Fruit fly (Drosophila melanogaster) whole organism, embryonic: ENCODE measurements around the gene CG1703.
A peak's percentile ranks its signal among the peaks of the same experiment; 100 is the strongest.

Source experiments
- Bgb ChIP-seq: fragments of 200-800 bp; sonication (Bioruptor generic); IDR thresholded peaks from 2 replicates; pipeline ENCODE4 v1.3.6; 2022; ENCODE audit warnings: missing biosample characterization, missing genetic modification characterization; ENCODE audit not compliant: partially characterized antibody
- Blimp-1 ChIP-seq: fragments of 200-800 bp; sonication (Bioruptor generic); optimal IDR thresholded peaks from 3 replicates; lab custom pipeline; 2018; ENCODE audit warnings: missing biosample characterization, missing genetic modification characterization, mild to moderate bottlenecking, moderate library complexity, missing genetic modification reagents
- CG10431 ChIP-seq: fragments of 200-800 bp; sonication (Bioruptor generic); optimal IDR thresholded peaks from 3 replicates; lab custom pipeline; 2018; ENCODE audit warnings: missing biosample characterization, mild to moderate bottlenecking, missing genetic modification characterization
- CG12071 ChIP-seq: fragments of 200-800 bp; sonication (Bioruptor generic); optimal IDR thresholded peaks from 3 replicates; lab custom pipeline; 2018; ENCODE audit warnings: missing biosample characterization, mild to moderate bottlenecking, missing genetic modification characterization
- CG14667 ChIP-seq: fragments of 200-800 bp; sonication (Bioruptor generic); IDR thresholded peaks from 2 replicates; pipeline ENCODE4 v1.3.6; 2022; ENCODE audit warnings: missing biosample characterization, missing genetic modification characterization
- CG14710 ChIP-seq: fragments of 200-800 bp; sonication (Bioruptor generic); optimal IDR thresholded peaks from 3 replicates; lab custom pipeline; 2019; ENCODE audit warnings: missing biosample characterization, mild to moderate bottlenecking, missing genetic modification characterization, moderate library complexity
- CG14860 ChIP-seq: fragments of 200-800 bp; sonication (Bioruptor generic); IDR thresholded peaks from 3 replicates; pipeline ENCODE4 v1.3.6; 2022; ENCODE audit warnings: missing biosample characterization, missing genetic modification characterization; ENCODE audit not compliant: partially characterized antibody
- CG15011 ChIP-seq: fragments of 200-800 bp; sonication (Bioruptor generic); optimal IDR thresholded peaks from 3 replicates; lab custom pipeline; 2018; ENCODE audit warnings: missing biosample characterization, mild to moderate bottlenecking, missing genetic modification characterization
- CG15073 ChIP-seq: fragments of 200-800 bp; sonication (Bioruptor generic); optimal IDR thresholded peaks from 2 replicates; lab custom pipeline; 2016; ENCODE audit warnings: missing biosample characterization, missing genetic modification characterization
- CG17186 ChIP-seq: fragments of 200-800 bp; sonication (Bioruptor generic); optimal IDR thresholded peaks from 3 replicates; lab custom pipeline; 2017; ENCODE audit warnings: missing biosample characterization, missing genetic modification reagents, missing genetic modification characterization
- CG18599 ChIP-seq: fragments of 200-800 bp; sonication (Bioruptor generic); optimal IDR thresholded peaks from 3 replicates; lab custom pipeline; 2017; ENCODE audit warnings: missing biosample characterization, missing genetic modification characterization, mild to moderate bottlenecking, moderate library complexity, missing genetic modification reagents
- CG2129 ChIP-seq: fragments of 200-800 bp; sonication (Bioruptor generic); IDR thresholded peaks from 2 replicates; pipeline ENCODE4 v1.3.6; 2022; ENCODE audit warnings: missing biosample characterization, missing genetic modification characterization; ENCODE audit not compliant: partially characterized antibody
- CG2712 ChIP-seq: fragments of 200-800 bp; optimal IDR thresholded peaks from 3 replicates; lab custom pipeline; 2019; ENCODE audit warnings: missing biosample characterization, mild to moderate bottlenecking, missing genetic modification characterization, moderate library complexity
- CG30431 ChIP-seq: fragments of 200-800 bp; sonication (Bioruptor generic); optimal IDR thresholded peaks from 2 replicates; lab custom pipeline; 2017; ENCODE audit warnings: missing biosample characterization, missing genetic modification characterization
- CG31441 ChIP-seq: fragments of 200-800 bp; sonication (Bioruptor generic); IDR thresholded peaks from 2 replicates; pipeline ENCODE4 v1.3.6; 2022; ENCODE audit warnings: missing biosample characterization, missing genetic modification characterization
- CG6254 ChIP-seq: fragments of 200-800 bp; sonication (Bioruptor generic); optimal IDR thresholded peaks from 3 replicates; lab custom pipeline; 2017; ENCODE audit warnings: mild to moderate bottlenecking, missing biosample characterization, missing genetic modification reagents, missing genetic modification characterization
- CG7786 ChIP-seq: fragments of 200-800 bp; sonication (Bioruptor generic); optimal IDR thresholded peaks from 2 replicates; lab custom pipeline; 2016; ENCODE audit warnings: missing biosample characterization, missing genetic modification characterization
- CoRest ChIP-seq: fragments of 200-800 bp; sonication (Bioruptor generic); optimal IDR thresholded peaks from 3 replicates; lab custom pipeline; 2018; ENCODE audit warnings: missing biosample characterization, mild to moderate bottlenecking, missing genetic modification characterization, moderate library complexity
- Dbx ChIP-seq: fragments of 200-800 bp; sonication (Bioruptor generic); IDR thresholded peaks from 3 replicates; pipeline ENCODE4 v1.3.6; 2022; ENCODE audit warnings: missing biosample characterization, missing genetic modification characterization
- Deaf1 ChIP-seq: fragments of 200-800 bp; optimal IDR thresholded peaks from 3 replicates; lab custom pipeline; 2019; ENCODE audit warnings: missing biosample characterization, mild to moderate bottlenecking, missing genetic modification characterization, moderate library complexity
- Dp ChIP-seq: fragments of 200-800 bp; sonication (Bioruptor generic); optimal IDR thresholded peaks from 2 replicates; lab custom pipeline; 2018; ENCODE audit warnings: missing biosample characterization, mild to moderate bottlenecking, missing genetic modification characterization, moderate library complexity
- Ets97D ChIP-seq: fragments of 200-800 bp; sonication (Bioruptor generic); optimal IDR thresholded peaks from 3 replicates; lab custom pipeline; 2016; ENCODE audit warnings: missing biosample characterization, missing genetic modification characterization
- Gsc ChIP-seq: fragments of 200-800 bp; sonication (Bioruptor generic); IDR thresholded peaks from 2 replicates; pipeline ENCODE4 v1.3.6; 2022; ENCODE audit warnings: missing biosample characterization, missing genetic modification characterization
- HmgZ ChIP-seq: fragments of 200-800 bp; sonication (Bioruptor generic); optimal IDR thresholded peaks from 2 replicates; lab custom pipeline; 2018; ENCODE audit warnings: missing biosample characterization, mild to moderate bottlenecking, missing genetic modification characterization
- Hr3 ChIP-seq: fragments of 200-800 bp; sonication (Bioruptor generic); optimal IDR thresholded peaks from 3 replicates; lab custom pipeline; 2016; ENCODE audit warnings: missing biosample characterization, missing genetic modification characterization
- Jarid2 ChIP-seq: fragments of 200-800 bp; sonication (Bioruptor generic); optimal IDR thresholded peaks from 3 replicates; lab custom pipeline; 2017; ENCODE audit warnings: mild to moderate bottlenecking, missing biosample characterization, missing genetic modification reagents, missing genetic modification characterization
- Kr ChIP-seq: fragments of 200-800 bp; sonication (Bioruptor generic); optimal IDR thresholded peaks from 2 replicates; lab custom pipeline; 2017; ENCODE audit warnings: missing biosample characterization, mild to moderate bottlenecking, missing genetic modification characterization
- MESR4 ChIP-seq: fragments of 200-800 bp; sonication (Bioruptor generic); optimal IDR thresholded peaks from 2 replicates; lab custom pipeline; 2018; ENCODE audit warnings: missing biosample characterization, mild to moderate bottlenecking, missing genetic modification characterization, moderate library complexity
- Neu2 ChIP-seq: fragments of 200-800 bp; sonication (Bioruptor generic); optimal IDR thresholded peaks from 3 replicates; lab custom pipeline; 2016; ENCODE audit warnings: missing biosample characterization, missing genetic modification characterization, borderline replicate concordance
- NfI ChIP-seq: fragments of 200-800 bp; sonication (Bioruptor generic); optimal IDR thresholded peaks from 3 replicates; lab custom pipeline; 2018; ENCODE audit warnings: missing biosample characterization, mild to moderate bottlenecking, missing genetic modification characterization, moderate library complexity
- Opbp ChIP-seq: fragments of 200-800 bp; sonication (Bioruptor generic); IDR thresholded peaks from 3 replicates; pipeline ENCODE4 v1.3.6; 2022; ENCODE audit warnings: missing biosample characterization, missing genetic modification characterization; ENCODE audit not compliant: partially characterized antibody
- az2 ChIP-seq: fragments of 200-800 bp; sonication (Bioruptor generic); optimal IDR thresholded peaks from 3 replicates; lab custom pipeline; 2016; ENCODE audit warnings: missing biosample characterization, missing genetic modification characterization
- cg ChIP-seq: fragments of 200-800 bp; sonication (Bioruptor generic); optimal IDR thresholded peaks from 3 replicates; lab custom pipeline; 2019; ENCODE audit warnings: missing biosample characterization, mild to moderate bottlenecking, missing genetic modification characterization, moderate library complexity
- crc ChIP-seq: fragments of 200-800 bp; sonication (Bioruptor generic); optimal IDR thresholded peaks from 2 replicates; lab custom pipeline; 2016; ENCODE audit warnings: missing biosample characterization, missing genetic modification characterization
- disco-r ChIP-seq: fragments of 200-800 bp; sonication (Bioruptor generic); optimal IDR thresholded peaks from 2 replicates; lab custom pipeline; 2016; ENCODE audit warnings: missing biosample characterization, missing genetic modification characterization
- gcm2 ChIP-seq: fragments of 200-800 bp; sonication (Bioruptor generic); optimal IDR thresholded peaks from 2 replicates; lab custom pipeline; 2016; ENCODE audit warnings: missing biosample characterization, missing genetic modification characterization
- inv ChIP-seq: fragments of 200-800 bp; sonication (Bioruptor generic); IDR thresholded peaks from 2 replicates; pipeline ENCODE4 v1.3.6; 2022; ENCODE audit warnings: missing biosample characterization, missing genetic modification characterization; ENCODE audit not compliant: partially characterized antibody
- kay ChIP-seq: fragments of 200-800 bp; sonication (Bioruptor generic); optimal IDR thresholded peaks from 2 replicates; lab custom pipeline; 2016; ENCODE audit warnings: missing biosample characterization, missing genetic modification characterization
- lbe ChIP-seq: fragments of 200-800 bp; sonication (Bioruptor generic); optimal IDR thresholded peaks from 2 replicates; lab custom pipeline; 2016; ENCODE audit warnings: missing biosample characterization, mild to moderate bottlenecking, missing genetic modification characterization
- maf-S ChIP-seq: fragments of 200-800 bp; sonication (Bioruptor generic); optimal IDR thresholded peaks from 2 replicates; lab custom pipeline; 2016; ENCODE audit warnings: missing biosample characterization, missing genetic modification characterization
- pfk ChIP-seq: fragments of 200-800 bp; sonication (Bioruptor generic); optimal IDR thresholded peaks from 2 replicates; lab custom pipeline; 2018; ENCODE audit warnings: missing biosample characterization, mild to moderate bottlenecking, missing genetic modification characterization, moderate library complexity
- pnt ChIP-seq: fragments of 200-800 bp; sonication (Bioruptor generic); optimal IDR thresholded peaks from 3 replicates; lab custom pipeline; 2016; ENCODE audit warnings: missing biosample characterization, missing genetic modification characterization
- psq ChIP-seq: fragments of 200-800 bp; sonication (Bioruptor generic); optimal IDR thresholded peaks from 2 replicates; lab custom pipeline; 2017; ENCODE audit warnings: missing biosample characterization, missing genetic modification characterization
- sd ChIP-seq: fragments of 200-800 bp; sonication (Bioruptor generic); optimal IDR thresholded peaks from 3 replicates; lab custom pipeline; 2018; ENCODE audit warnings: missing biosample characterization, mild to moderate bottlenecking, missing genetic modification characterization, moderate library complexity
- so ChIP-seq: fragments of 200-800 bp; sonication (Bioruptor generic); IDR thresholded peaks from 3 replicates; pipeline ENCODE4 v1.3.6; 2022; ENCODE audit warnings: missing biosample characterization, missing genetic modification characterization
- trem ChIP-seq: fragments of 200-800 bp; optimal IDR thresholded peaks from 3 replicates; lab custom pipeline; 2019; ENCODE audit warnings: missing biosample characterization, mild to moderate bottlenecking, missing genetic modification characterization, moderate library complexity
- usp ChIP-seq: fragments of >200 bp; optimal IDR thresholded peaks from 2 replicates; lab custom pipeline; 2017; ENCODE audit warnings: missing biosample characterization, missing genetic modification characterization

Gene CG1703

dm6 chrX:11578841-11579240 lies 32.9 kb upstream of the CG1703 start (continued):
- no peak for TF ChIP-seq CG6254 (GFP tag; lab: Kevin White, UChicago)
- peak; percentile 96 for TF ChIP-seq sd
- no peak for TF ChIP-seq Blimp-1 (GFP tag; lab: Kevin White, UChicago)
- no peak for TF ChIP-seq pnt (GFP tag; lab: Kevin White, UChicago)
- TF ChIP-seq CG30431 = no peak
- TF ChIP-seq CG14860 (GFP tag; lab: Robert Waterston, UW) = 0 out of 3 replicates have a peak, but pooled peaks have one; percentile 25
- TF ChIP-seq CG14710 (tag; lab: Kevin White, UChicago) = peak; percentile 41
- no peak for TF ChIP-seq pfk (GFP tag; lab: Kevin White, UChicago)
- TF ChIP-seq HmgZ = no peak
- peak; percentile 45 for TF ChIP-seq MESR4

- peak; percentile 59; the same call in 1 of the 3 replicates for TF ChIP-seq Opbp
- TF ChIP-seq usp (GFP tag; lab: Kevin White, UChicago) = no peak
- TF ChIP-seq disco-r (GFP tag; lab: Kevin White, UChicago) = no peak
- no peak for TF ChIP-seq pfk (GFP tag; lab: Kevin White, UChicago)
- TF ChIP-seq trem (tag; lab: Kevin White, UChicago) = peak; percentile 90
- TF ChIP-seq so = 0 out of 3 replicates have a peak, but pooled peaks have one; percentile 29
- no peak for TF ChIP-seq CG14667
- peak; percentile 21 for TF ChIP-seq Deaf1 (tag; lab: Kevin White, UChicago)
- peak; percentile 32 for TF ChIP-seq CG12071 (GFP tag; lab: Kevin White, UChicago)
- TF ChIP-seq az2 (GFP tag; lab: Kevin White, UChicago) = peak; percentile 61
- TF ChIP-seq CG18599 (GFP tag; lab: Kevin White, UChicago) = peak; percentile 70
- TF ChIP-seq cg (GFP tag; lab: Kevin White, UChicago) = no peak
- peak; percentile 58 for TF ChIP-seq maf-S (GFP tag; lab: Kevin White, UChicago)
- TF ChIP-seq kay (GFP tag; lab: Kevin White, UChicago) = peak; percentile 2
- no peak for TF ChIP-seq Kr (GFP tag; lab: Kevin White, UChicago)
- no peak for TF ChIP-seq lbe (GFP tag; lab: Kevin White, UChicago)
- TF ChIP-seq CG10431 (GFP tag; lab: Kevin White, UChicago) = no peak
- TF ChIP-seq Dp = peak; percentile 82
- TF ChIP-seq gcm2 (GFP tag; lab: Kevin White, UChicago) = peak; percentile 46
- peak; percentile 61 for TF ChIP-seq CG7786
- TF ChIP-seq Hr3 = peak; percentile 39
- peak; percentile 64 for TF ChIP-seq NfI (GFP tag; lab: Kevin White, UChicago)
- peak; percentile 36 for TF ChIP-seq Neu2 (GFP tag; lab: Kevin White, UChicago)
- no peak for TF ChIP-seq Gsc (GFP tag; lab: Robert Waterston, UW)
- peak; percentile 22 for TF ChIP-seq crc
- no peak for TF ChIP-seq CG15011 (GFP tag; lab: Kevin White, UChicago)
- TF ChIP-seq CG2712 (tag; lab: Kevin White, UChicago) = peak; percentile 65
- peak; percentile 50; the same call in 1 of the 2 replicates for TF ChIP-seq inv (GFP tag; lab: Robert Waterston, UW)
- TF ChIP-seq Jarid2 = no peak
- TF ChIP-seq CG17186 (GFP tag; lab: Kevin White, UChicago) = peak; percentile 51
- no peak for TF ChIP-seq psq (GFP tag; lab: Kevin White, UChicago)
- TF ChIP-seq Dbx (GFP tag; lab: Robert Waterston, UW) = peak; percentile 58; the same call in 1 of the 3 replicates
- peak; percentile 53; the same call in 1 of the 2 replicates for TF ChIP-seq CG31441
- peak; percentile 81 for TF ChIP-seq CoRest
- peak; percentile 75 for TF ChIP-seq Bgb (GFP tag; lab: Robert Waterston, UW)
- TF ChIP-seq CG2129 (GFP tag; lab: Robert Waterston, UW) = peak; percentile 34; the same call in 1 of the 2 replicates
- peak; percentile 94 for TF ChIP-seq Ets97D
- no peak for TF ChIP-seq CG15073 (GFP tag; lab: Kevin White, UChicago)
These were observed 31.4 kb upstream of the CG1703 start, which contains the start of gene nod for dm6 chrX:11580200-11580840. nod (plus strand) TSS chrX:11580772.
